Fruit fly (Drosophila melanogaster): ENCODE data around the gene sgg.
"Not testable (repeated sequence)": the region's sequence is repeated elsewhere in the genome, so short reads cannot be mapped to it uniquely, and the experiment has no call there.

Gene sgg

DNA sequence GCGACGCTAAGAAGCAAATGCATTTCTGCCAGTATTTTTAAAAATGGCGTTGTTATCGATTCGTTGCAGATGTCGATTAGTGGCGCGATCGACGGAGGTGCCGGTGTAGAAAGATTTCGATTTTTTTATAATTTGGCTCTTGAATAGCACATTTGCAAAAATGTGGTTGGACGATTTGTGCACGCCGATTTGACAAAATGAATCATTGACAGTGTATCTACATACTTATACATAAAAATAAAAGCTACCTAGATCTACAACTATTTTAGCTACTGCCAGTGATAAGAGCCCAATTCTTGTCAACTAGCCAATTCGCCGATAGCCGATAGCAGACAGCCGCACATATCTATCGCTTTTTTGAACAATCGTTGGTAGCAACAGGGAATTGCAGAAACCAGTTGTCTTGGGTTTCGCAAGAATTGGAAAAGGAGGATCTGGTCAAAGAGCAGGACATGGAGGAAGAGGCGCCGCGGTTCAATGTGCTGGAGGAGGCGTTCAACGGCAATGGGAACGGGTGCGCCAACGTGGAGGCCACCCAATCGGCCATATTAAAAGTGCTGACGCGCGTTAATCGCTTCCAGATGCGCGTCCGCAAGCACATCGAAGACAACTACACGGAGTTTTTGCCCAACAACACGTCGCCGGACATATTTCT is 29.8 kb upstream of the sgg start, which contains the start of the genes Klp3A and Zw10:
Gene Klp3A (minus strand): TSS at position 202 of the 655 bp plus-strand sequence.
Gene Zw10 (plus strand): TSS at position 347 of the 655 bp plus-strand sequence.
- no peak for TF ChIP-seq psq (optimal IDR thresholded peaks at IDR 0.05)
- no peak for TF ChIP-seq EcR (GFP tag; optimal IDR thresholded peaks at IDR 0.05)
- no peak for TF ChIP-seq usp (GFP tag; optimal IDR thresholded peaks at IDR 0.05)
- no peak for TF ChIP-seq Dll (optimal IDR thresholded peaks at IDR 0.05)
- no peak for TF ChIP-seq CG8478 (optimal IDR thresholded peaks at IDR 0.05)
- no peak for TF ChIP-seq pan (optimal IDR thresholded peaks at IDR 0.05)

- TF ChIP-seq CG8478 (optimal IDR thresholded peaks at IDR 0.05) (no peak), psq (optimal IDR thresholded peaks at IDR 0.05) (no peak), usp (GFP tag; optimal IDR thresholded peaks at IDR 0.05) (no peak), EcR (GFP tag; optimal IDR thresholded peaks at IDR 0.05) (no peak), Dll (optimal IDR thresholded peaks at IDR 0.05) (no peak), pan (optimal IDR thresholded peaks at IDR 0.05) (no peak)
These were observed 25.1 kb upstream of the sgg start, which contains the start of gene Smyd3 for dm6 chrX:2608470-2609157. Gene Smyd3, minus strand, starts transcription at chrX:2608876.

dm6 chrX:2610236-2610635 is 23.5 kb upstream of the sgg start, which contains the start of gene eIF3g1:
Gene eIF3g1, minus strand, starts transcription at chrX:2610336.
- TF ChIP-seq pan (optimal IDR thresholded peaks at IDR 0.05); Dll (optimal IDR thresholded peaks at IDR 0.05); usp (GFP tag; optimal IDR thresholded peaks at IDR 0.05): not testable (repeated sequence)

DNA sequence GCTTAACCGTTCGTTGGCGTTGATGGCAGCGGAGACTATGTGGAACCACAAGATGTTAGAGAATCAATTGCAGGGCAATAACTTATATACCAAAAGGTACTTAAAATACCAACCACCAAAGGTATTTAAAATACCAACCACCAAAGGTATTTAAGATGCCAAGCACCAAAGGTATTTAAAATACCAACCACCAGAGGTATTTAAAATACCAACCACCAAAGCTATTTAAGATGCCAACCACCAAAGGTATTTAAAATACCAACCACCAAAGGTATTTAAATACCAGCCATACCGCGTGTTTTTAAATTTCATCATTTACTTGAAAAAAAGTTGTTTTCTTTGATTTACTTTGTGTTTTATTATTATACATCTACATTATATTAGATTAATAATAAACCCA is 16.3 kb upstream of the sgg start:
- no peak for TF ChIP-seq Dll (optimal IDR thresholded peaks at IDR 0.05)
- TF ChIP-seq CG8478 (optimal IDR thresholded peaks at IDR 0.05): no peak
- TF ChIP-seq psq (optimal IDR thresholded peaks at IDR 0.05): no peak
- no peak for TF ChIP-seq pan (optimal IDR thresholded peaks at IDR 0.05)
- no peak for TF ChIP-seq EcR (GFP tag; optimal IDR thresholded peaks at IDR 0.05)
- TF ChIP-seq usp (GFP tag; optimal IDR thresholded peaks at IDR 0.05): no peak

DNA sequence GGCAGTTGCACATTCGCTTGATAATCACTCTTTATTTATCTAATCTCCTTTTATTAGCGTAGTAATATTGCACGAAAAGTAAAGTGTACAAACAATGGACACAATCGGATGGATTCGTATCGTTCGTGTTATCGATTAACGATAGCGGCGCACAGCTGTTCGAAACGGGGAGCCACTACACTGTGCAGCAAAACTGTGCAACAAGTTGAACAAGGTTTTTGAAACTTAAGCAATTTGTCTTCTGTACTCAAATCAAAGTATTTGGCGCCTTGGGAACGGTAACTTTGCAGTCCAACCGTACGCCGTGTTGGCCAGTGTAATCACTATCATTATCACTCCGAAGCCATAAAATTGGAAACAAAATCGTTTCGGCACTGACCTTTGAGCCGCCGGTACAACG is 14.1 kb upstream of the sgg start, which contains the start of the genes Tsp3A and Seipin:
Gene Tsp3A (minus strand): TSS at position 88 of the 400 bp plus-strand sequence.
Gene Seipin (plus strand): TSS at position 149 of the 400 bp plus-strand sequence.
- no peak for TF ChIP-seq Dll (optimal IDR thresholded peaks at IDR 0.05)
- no peak for TF ChIP-seq psq (optimal IDR thresholded peaks at IDR 0.05)
- TF ChIP-seq EcR (GFP tag; optimal IDR thresholded peaks at IDR 0.05): no peak
- no peak for TF ChIP-seq CG8478 (optimal IDR thresholded peaks at IDR 0.05)
- no peak for TF ChIP-seq usp (GFP tag; optimal IDR thresholded peaks at IDR 0.05)
- TF ChIP-seq pan (optimal IDR thresholded peaks at IDR 0.05): no peak

DNA sequence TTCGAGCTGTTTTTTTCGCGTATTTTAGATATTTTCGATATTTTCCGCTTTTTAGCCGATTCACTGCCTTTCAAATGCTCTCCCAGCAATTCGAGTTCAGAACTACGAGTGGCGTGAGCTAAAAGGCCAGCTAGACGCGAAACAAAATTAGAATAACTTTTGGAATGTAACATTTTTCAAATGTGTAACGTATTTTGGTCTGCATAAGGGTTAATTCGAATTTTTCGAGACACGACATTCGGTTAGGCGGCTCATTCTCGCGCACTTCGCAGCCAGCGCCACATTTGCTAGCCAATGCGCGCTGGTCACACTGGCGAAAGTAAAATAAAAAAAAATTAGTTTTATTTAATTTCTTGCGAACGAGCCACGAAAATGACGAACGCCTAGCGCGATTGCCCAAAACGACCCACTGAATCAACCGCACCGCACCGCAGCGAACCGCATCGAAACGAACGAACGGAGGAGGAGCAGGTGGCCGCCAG is 9.2 kb upstream of the sgg start, which contains the start of the genes brv3 and Pi4KIIIalpha:
Gene brv3 (minus strand): TSS at position 51 of the 482 bp plus-strand sequence.
Gene Pi4KIIIalpha (plus strand): TSS at position 280 of the 482 bp plus-strand sequence.
- TF ChIP-seq pan (optimal IDR thresholded peaks at IDR 0.05): no peak
- TF ChIP-seq CG8478 (optimal IDR thresholded peaks at IDR 0.05): no peak
- TF ChIP-seq Dll (optimal IDR thresholded peaks at IDR 0.05): no peak
- TF ChIP-seq usp (GFP tag; optimal IDR thresholded peaks at IDR 0.05): no peak
- TF ChIP-seq EcR (GFP tag; optimal IDR thresholded peaks at IDR 0.05): no peak
- no peak for TF ChIP-seq psq (optimal IDR thresholded peaks at IDR 0.05)

DNA sequence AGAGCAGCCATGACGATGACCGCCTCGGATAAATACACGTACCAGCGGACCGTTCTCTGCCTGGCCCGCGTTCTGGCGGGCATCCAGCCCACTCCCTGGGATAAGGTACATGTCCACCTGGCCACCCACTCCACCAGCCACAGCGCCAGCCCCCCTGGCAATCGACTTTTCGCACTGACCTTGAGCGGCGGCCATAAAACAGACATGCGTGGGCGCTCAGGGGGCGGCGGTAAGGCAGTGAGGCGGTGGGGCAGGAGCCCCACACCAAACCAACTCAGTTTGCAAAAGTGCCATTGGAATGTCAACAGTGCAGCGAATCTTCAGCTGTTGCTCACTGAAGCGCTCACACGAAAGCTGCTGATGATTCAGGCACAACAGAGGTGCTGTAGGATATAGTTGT is 8.7 kb upstream of the sgg start:
- no peak for TF ChIP-seq Dll (optimal IDR thresholded peaks at IDR 0.05)
- no peak for TF ChIP-seq pan (optimal IDR thresholded peaks at IDR 0.05)
- TF ChIP-seq CG8478 (optimal IDR thresholded peaks at IDR 0.05): no peak
- TF ChIP-seq EcR (GFP tag; optimal IDR thresholded peaks at IDR 0.05): no peak
- no peak for TF ChIP-seq psq (optimal IDR thresholded peaks at IDR 0.05)
- no peak for TF ChIP-seq usp (GFP tag; optimal IDR thresholded peaks at IDR 0.05)

DNA sequence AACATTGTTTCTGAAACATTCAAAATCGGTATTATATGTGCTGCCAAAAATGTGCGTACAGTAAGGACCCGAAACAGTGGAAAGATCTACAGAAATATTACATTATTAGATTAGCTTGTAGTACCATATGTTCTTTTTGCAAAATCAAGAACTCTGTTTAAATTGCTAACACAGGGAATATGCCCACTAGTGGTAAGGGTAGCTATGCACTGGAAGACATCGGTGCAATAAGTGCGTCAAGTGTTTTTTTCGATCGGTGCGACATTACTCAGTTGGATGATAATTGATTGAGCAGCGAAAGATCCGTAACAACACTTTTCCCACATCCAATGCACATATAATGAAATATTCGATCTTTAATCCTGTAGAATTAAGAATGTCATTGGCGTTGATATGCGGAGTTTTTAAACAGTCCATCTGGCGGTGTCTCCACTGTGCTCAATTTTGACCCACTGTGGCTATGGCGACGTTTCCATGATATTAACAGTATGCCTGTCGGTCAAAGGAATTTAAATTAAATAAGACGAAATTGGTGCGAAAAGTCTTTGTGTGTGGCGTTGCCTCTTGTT is 1.4 kb downstream of the sgg start:
- no peak for TF ChIP-seq psq (optimal IDR thresholded peaks at IDR 0.05)
- no peak for TF ChIP-seq CG8478 (optimal IDR thresholded peaks at IDR 0.05)
- no peak for TF ChIP-seq EcR (GFP tag; optimal IDR thresholded peaks at IDR 0.05)
- no peak for TF ChIP-seq pan (optimal IDR thresholded peaks at IDR 0.05)
- TF ChIP-seq usp (GFP tag; optimal IDR thresholded peaks at IDR 0.05): no peak
- TF ChIP-seq Dll (optimal IDR thresholded peaks at IDR 0.05): no peak

DNA sequence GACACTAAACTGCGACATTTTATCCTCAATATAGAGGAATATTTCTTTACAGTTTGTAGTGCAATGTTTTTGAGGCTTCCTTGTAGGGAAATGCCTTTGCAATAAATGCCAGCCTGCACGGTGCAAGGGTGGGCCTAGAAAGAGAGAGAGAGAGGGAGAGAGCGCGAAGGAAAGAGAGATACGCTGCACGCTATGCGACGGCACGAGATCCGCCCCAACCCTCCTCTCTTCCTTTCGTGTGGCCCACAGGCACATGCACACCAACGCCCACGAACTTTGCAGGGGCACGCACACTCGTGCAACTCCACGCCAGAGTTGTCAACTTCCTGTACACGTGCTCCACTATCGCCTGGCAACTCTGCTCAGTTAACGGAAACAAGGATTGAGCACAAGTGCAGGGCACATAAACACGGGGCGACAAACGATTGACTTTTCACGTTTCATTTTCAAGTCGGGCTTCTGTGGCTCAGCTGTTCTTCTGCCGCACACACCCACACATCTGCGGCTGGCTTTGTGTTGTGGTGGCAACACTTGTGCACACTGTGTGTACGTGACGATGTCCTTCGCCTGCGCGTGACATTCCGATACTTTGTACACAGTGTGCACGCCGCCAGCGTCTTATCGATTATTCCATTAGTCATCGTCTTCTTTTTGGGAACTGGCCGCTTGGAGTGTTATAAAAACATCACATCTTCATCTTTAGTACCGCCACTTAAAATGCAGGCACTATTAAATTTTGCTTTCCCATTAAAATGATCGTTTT is 2.4 kb downstream of the sgg start:
- TF ChIP-seq usp (GFP tag; optimal IDR thresholded peaks at IDR 0.05): no peak
- TF ChIP-seq EcR (GFP tag; optimal IDR thresholded peaks at IDR 0.05): no peak

dm6 chrX:2636825-2637535 is 3.2 kb downstream of the sgg start:
- TF ChIP-seq pan (optimal IDR thresholded peaks at IDR 0.05) (no peak), EcR (GFP tag; optimal IDR thresholded peaks at IDR 0.05) (no peak), psq (optimal IDR thresholded peaks at IDR 0.05) (no peak), Dll (optimal IDR thresholded peaks at IDR 0.05) (no peak), usp (GFP tag; optimal IDR thresholded peaks at IDR 0.05) (no peak), CG8478 (optimal IDR thresholded peaks at IDR 0.05) (no peak)

- no peak for TF ChIP-seq Dll (optimal IDR thresholded peaks at IDR 0.05)
- TF ChIP-seq pan (optimal IDR thresholded peaks at IDR 0.05): no peak
- no peak for TF ChIP-seq EcR (GFP tag; optimal IDR thresholded peaks at IDR 0.05)
- no peak for TF ChIP-seq usp (GFP tag; optimal IDR thresholded peaks at IDR 0.05)
- no peak for TF ChIP-seq psq (optimal IDR thresholded peaks at IDR 0.05)
- no peak for TF ChIP-seq CG8478 (optimal IDR thresholded peaks at IDR 0.05)
These were observed 4.2 kb downstream of the sgg start for dm6 chrX:2637914-2638313.

Measured in whole organism.